Fruit fly (Drosophila melanogaster) whole organism, pupa: ENCODE data around the gene CG11902.

Experiments
- CG10348 ChIP-seq: fragments of 200-800 bp; sonication (Bioruptor generic); IDR thresholded peaks from 2 replicates; pipeline ENCODE4 v1.3.6; 2022; ENCODE audit warnings: missing biosample characterization, missing genetic modification characterization
- CG12605 ChIP-seq: fragments of 200-800 bp; sonication (Bioruptor generic); IDR thresholded peaks from 2 replicates; pipeline ENCODE4 v1.3.6; 2022; ENCODE audit warnings: missing biosample characterization, missing genetic modification characterization
- CG13204 ChIP-seq: fragments of 200-800 bp; sonication (Bioruptor generic); optimal IDR thresholded peaks from 2 replicates; lab custom pipeline; 2018; ENCODE audit warnings: missing biosample characterization, mild to moderate bottlenecking, missing genetic modification characterization, moderate library complexity
- CG14655 ChIP-seq: fragments of 200-800 bp; sonication (Bioruptor generic); optimal IDR thresholded peaks from 3 replicates; lab custom pipeline; 2017; ENCODE audit warnings: mild to moderate bottlenecking, missing biosample characterization, missing genetic modification reagents, missing genetic modification characterization
- CG15710 ChIP-seq: fragments of 200-800 bp; sonication (Bioruptor generic); optimal IDR thresholded peaks from 2 replicates; lab custom pipeline; 2018; ENCODE audit warnings: missing biosample characterization, mild to moderate bottlenecking, missing genetic modification characterization, moderate library complexity
- CG17806 ChIP-seq: fragments of 200-800 bp; sonication (Bioruptor generic); optimal IDR thresholded peaks from 2 replicates; lab custom pipeline; 2018; ENCODE audit warnings: missing biosample characterization, mild to moderate bottlenecking, missing genetic modification characterization, moderate library complexity
- CG32121 ChIP-seq: fragments of 200-800 bp; sonication (Bioruptor generic); IDR thresholded peaks from 2 replicates; pipeline ENCODE4 v1.3.6; 2022; ENCODE audit warnings: missing biosample characterization, missing genetic modification characterization
- CG34367 ChIP-seq: fragments of 200-800 bp; sonication (Bioruptor generic); optimal IDR thresholded peaks from 2 replicates; lab custom pipeline; 2018; ENCODE audit warnings: missing biosample characterization, mild to moderate bottlenecking, missing genetic modification characterization
- CG4496 ChIP-seq: fragments of 200-800 bp; sonication (Bioruptor generic); IDR thresholded peaks from 3 replicates; pipeline ENCODE4 v1.3.6; 2022; ENCODE audit warnings: missing biosample characterization, missing genetic modification characterization
- CG8159 ChIP-seq: fragments of 200-800 bp; sonication (Bioruptor generic); optimal IDR thresholded peaks from 3 replicates; lab custom pipeline; 2018; ENCODE audit warnings: missing biosample characterization, mild to moderate bottlenecking, missing genetic modification characterization, moderate library complexity
- CG8301 ChIP-seq: fragments of 200-800 bp; sonication (Bioruptor generic); optimal IDR thresholded peaks from 2 replicates; lab custom pipeline; 2018; ENCODE audit warnings: missing biosample characterization, mild to moderate bottlenecking, missing genetic modification characterization
- CG9948 ChIP-seq: fragments of 200-800 bp; sonication (Bioruptor generic); optimal IDR thresholded peaks from 2 replicates; lab custom pipeline; 2018; ENCODE audit warnings: missing biosample characterization, mild to moderate bottlenecking, missing genetic modification characterization, moderate library complexity
- D1 ChIP-seq: fragments of 200-800 bp; sonication (Bioruptor generic); optimal IDR thresholded peaks from 2 replicates; lab custom pipeline; 2018; ENCODE audit warnings: missing biosample characterization, mild to moderate bottlenecking, missing genetic modification characterization, moderate library complexity
- EcR ChIP-seq: fragments of 200-800 bp; sonication (Bioruptor generic); optimal IDR thresholded peaks from 3 replicates; lab custom pipeline; 2019; ENCODE audit warnings: missing biosample characterization, missing genetic modification characterization, mild to moderate bottlenecking, moderate library complexity, missing genetic modification reagents
- Ets98B ChIP-seq: fragments of 200-800 bp; sonication (Bioruptor generic); IDR thresholded peaks from 2 replicates; pipeline ENCODE4 v1.3.6; 2022; ENCODE audit warnings: missing biosample characterization, missing genetic modification characterization
- Pif1A ChIP-seq: fragments of 200-800 bp; sonication (Bioruptor generic); optimal IDR thresholded peaks from 3 replicates; lab custom pipeline; 2016; ENCODE audit warnings: missing biosample characterization, missing genetic modification characterization
- Pif1B ChIP-seq: fragments of 200-800 bp; sonication (Bioruptor generic); optimal IDR thresholded peaks from 3 replicates; lab custom pipeline; 2016; ENCODE audit warnings: missing biosample characterization, missing genetic modification characterization
- Snoo ChIP-seq: fragments of 200-800 bp; sonication (Bioruptor generic); optimal IDR thresholded peaks from 3 replicates; lab custom pipeline; 2017; ENCODE audit warnings: missing biosample characterization, mild to moderate bottlenecking, missing genetic modification characterization, inconsistent platforms
- fd96Ca ChIP-seq: fragments of 200-800 bp; sonication (Bioruptor generic); IDR thresholded peaks from 3 replicates; pipeline ENCODE4 v1.3.6; 2022; ENCODE audit warnings: missing biosample characterization, missing genetic modification characterization
- gl ChIP-seq: fragments of 200-800 bp; sonication (Bioruptor generic); optimal IDR thresholded peaks from 2 replicates; lab custom pipeline; 2018; ENCODE audit warnings: missing biosample characterization, mild to moderate bottlenecking, missing genetic modification characterization
- rn ChIP-seq: fragments of 200-800 bp; sonication (Bioruptor generic); IDR thresholded peaks from 2 replicates; pipeline ENCODE4 v1.3.6; 2022; ENCODE audit warnings: missing biosample characterization, missing genetic modification characterization

The CG11902 gene

dm6 chr3R:25308228-25308627 is 26.8 kb upstream of the CG11902 start, which contains the start of gene CG10550:
Gene CG10550 (minus strand): TSS chr3R:25308391.
- TF ChIP-seq CG12605 (GFP tag; lab: Robert Waterston, UW): no peak
- no peak for TF ChIP-seq CG4496 (GFP tag; lab: Robert Waterston, UW)
- no peak for TF ChIP-seq CG34367
- TF ChIP-seq CG17806 (tag; lab: Kevin White, UChicago): no peak
- no peak for TF ChIP-seq Ets98B
- TF ChIP-seq fd96Ca: no peak
- no peak for TF ChIP-seq Pif1A (GFP tag; lab: Kevin White, UChicago)
- TF ChIP-seq CG15710: no peak
- no peak for TF ChIP-seq CG32121
- TF ChIP-seq CG8301 (tag; lab: Kevin White, UChicago): no peak
- TF ChIP-seq Pif1B: no peak
- no peak for TF ChIP-seq D1
- TF ChIP-seq CG8159: no peak
- TF ChIP-seq rn: no peak
- no peak for TF ChIP-seq EcR (GFP tag; lab: Kevin White, UChicago)
- no peak for TF ChIP-seq gl (tag; lab: Kevin White, UChicago)
- TF ChIP-seq Snoo (tag; lab: Kevin White, UChicago): no peak
- TF ChIP-seq CG14655 (GFP tag; lab: Kevin White, UChicago): no peak
- TF ChIP-seq CG9948 (tag; lab: Kevin White, UChicago): no peak
- no peak for TF ChIP-seq CG13204
- TF ChIP-seq, all 21 proteins: peak for 0

DNA sequence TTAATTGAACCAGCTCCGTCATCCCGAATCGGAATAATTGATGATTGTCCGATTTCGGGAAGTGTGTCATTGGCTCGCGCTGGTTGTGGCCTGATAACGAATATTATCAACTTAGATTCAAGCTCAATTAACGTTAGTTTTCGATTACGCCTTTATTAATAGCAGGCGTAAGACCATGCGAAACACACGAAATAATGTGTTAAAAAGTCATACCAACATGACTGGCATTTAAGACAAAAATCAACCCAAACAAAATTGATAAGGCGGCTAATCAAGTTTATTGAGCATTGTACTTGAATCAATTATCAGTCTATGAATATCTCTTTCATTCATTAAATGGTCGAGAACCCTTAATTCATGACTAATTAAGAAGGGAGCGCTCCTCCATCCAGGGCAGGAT is 25.9 kb upstream of the CG11902 start:
- no peak for TF ChIP-seq CG10348 (GFP tag; lab: Robert Waterston, UW)
- TF ChIP-seq CG4496 (GFP tag; lab: Robert Waterston, UW): no peak
- TF ChIP-seq CG34367: no peak
- no peak for TF ChIP-seq CG12605 (GFP tag; lab: Robert Waterston, UW)
- no peak for TF ChIP-seq Snoo (tag; lab: Kevin White, UChicago)
- TF ChIP-seq EcR (GFP tag; lab: Kevin White, UChicago): no peak
- TF ChIP-seq Ets98B: no peak
- no peak for TF ChIP-seq CG13204
- TF ChIP-seq Pif1A (GFP tag; lab: Kevin White, UChicago): no peak
- TF ChIP-seq CG32121: no peak
- no peak for TF ChIP-seq rn
- no peak for TF ChIP-seq CG14655 (GFP tag; lab: Kevin White, UChicago)
- TF ChIP-seq Pif1B: no peak
- no peak for TF ChIP-seq CG8159

- TF ChIP-seq EcR (GFP tag; lab: Kevin White, UChicago): no peak
- no peak for TF ChIP-seq gl (tag; lab: Kevin White, UChicago)
- TF ChIP-seq CG9948 (tag; lab: Kevin White, UChicago): no peak
- no peak for TF ChIP-seq CG12605 (GFP tag; lab: Robert Waterston, UW)
- no peak for TF ChIP-seq fd96Ca
- TF ChIP-seq CG15710: no peak
- no peak for TF ChIP-seq Pif1B
- no peak for TF ChIP-seq D1
- no peak for TF ChIP-seq CG4496 (GFP tag; lab: Robert Waterston, UW)
- no peak for TF ChIP-seq CG14655 (GFP tag; lab: Kevin White, UChicago)
- no peak for TF ChIP-seq CG10348 (GFP tag; lab: Robert Waterston, UW)
- TF ChIP-seq rn: no peak
- TF ChIP-seq CG8159: no peak
- TF ChIP-seq Pif1A (GFP tag; lab: Kevin White, UChicago): no peak
- no peak for TF ChIP-seq CG8301 (tag; lab: Kevin White, UChicago)
- no peak for TF ChIP-seq Snoo (tag; lab: Kevin White, UChicago)
- no peak for TF ChIP-seq CG32121
- no peak for TF ChIP-seq CG17806 (tag; lab: Kevin White, UChicago)
- no peak for TF ChIP-seq CG13204
- no peak for TF ChIP-seq Ets98B
Observed at dm6 chr3R:25310843-25311242, 24.2 kb upstream of the CG11902 start, which contains the start of gene CG31099. Gene CG31099 (minus strand): TSS chr3R:25310943.

dm6 chr3R:25312583-25312982 is 22.5 kb upstream of the CG11902 start:
- TF ChIP-seq CG12605 (GFP tag; lab: Robert Waterston, UW) (no peak), CG13204 (no peak), CG8159 (no peak), Ets98B (no peak), CG8301 (tag; lab: Kevin White, UChicago) (no peak)

dm6 chr3R:25313771-25314170 is 21.3 kb upstream of the CG11902 start, which contains the start of gene CG31087:
Gene CG31087 (minus strand): TSS chr3R:25313833.
- no peak for TF ChIP-seq fd96Ca
- TF ChIP-seq rn: no peak
- TF ChIP-seq CG15710: no peak
- TF ChIP-seq Ets98B: no peak
- TF ChIP-seq CG4496 (GFP tag; lab: Robert Waterston, UW): no peak
- TF ChIP-seq CG32121: no peak
- no peak for TF ChIP-seq Pif1A (GFP tag; lab: Kevin White, UChicago)
- no peak for TF ChIP-seq CG14655 (GFP tag; lab: Kevin White, UChicago)
- TF ChIP-seq CG17806 (tag; lab: Kevin White, UChicago): no peak
- TF ChIP-seq D1: no peak
- TF ChIP-seq EcR (GFP tag; lab: Kevin White, UChicago): no peak
- no peak for TF ChIP-seq CG8301 (tag; lab: Kevin White, UChicago)
- TF ChIP-seq, all 21 proteins: peak for 0

DNA sequence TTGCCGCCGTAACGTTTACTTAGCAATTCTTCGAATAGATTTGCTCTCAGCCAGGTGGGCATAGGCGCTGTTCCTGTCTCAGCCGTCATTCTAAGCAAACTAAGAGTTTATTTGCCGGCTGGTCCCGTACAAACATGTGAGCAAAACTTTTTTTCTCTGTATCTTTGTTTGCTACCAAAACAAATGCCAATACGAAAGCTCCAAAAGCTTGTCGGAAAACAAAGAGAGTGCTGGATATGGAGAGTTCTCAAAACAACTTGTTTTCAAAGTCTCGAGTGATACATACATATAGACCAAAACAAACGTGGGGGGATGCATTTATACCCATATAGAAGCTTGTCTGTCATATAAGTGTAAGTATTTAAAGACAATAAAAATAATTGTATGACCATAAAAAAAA is 19.0 kb upstream of the CG11902 start, which contains the start of gene CG10559:
Gene CG10559 (minus strand): TSS at position 101 of the 400 bp plus-strand sequence.
- TF ChIP-seq CG8301 (tag; lab: Kevin White, UChicago) (no peak), CG9948 (tag; lab: Kevin White, UChicago) (no peak), CG17806 (tag; lab: Kevin White, UChicago) (no peak), EcR (GFP tag; lab: Kevin White, UChicago) (no peak), CG14655 (GFP tag; lab: Kevin White, UChicago) (no peak), CG10348 (GFP tag; lab: Robert Waterston, UW) (no peak), Pif1A (GFP tag; lab: Kevin White, UChicago) (no peak), gl (tag; lab: Kevin White, UChicago) (no peak), CG32121 (no peak), rn (no peak), CG8159 (no peak), Ets98B (no peak), CG12605 (GFP tag; lab: Robert Waterston, UW) (no peak), CG13204 (no peak)
